Fruit fly (Drosophila melanogaster) whole organism, wandering third instar larva: Measurements from ENCODE around the gene CG45002.

Experiments used
- CrebA ChIP-seq: fragments of 200-800 bp; sonication (Bioruptor generic); optimal IDR thresholded peaks from 2 replicates; lab custom pipeline; 2016; ENCODE audit warnings: missing biosample characterization, mild to moderate bottlenecking, missing genetic modification characterization, borderline replicate concordance
- GATAd ChIP-seq: sonication (Bioruptor generic); optimal IDR thresholded peaks from 2 replicates; lab custom pipeline; 2016; ENCODE audit warnings: missing biosample characterization, missing genetic modification characterization
- Hnf4 ChIP-seq: fragments of 200-800 bp; sonication (Bioruptor generic); optimal IDR thresholded peaks from 2 replicates; lab custom pipeline; 2016; ENCODE audit warnings: missing biosample characterization, mild to moderate bottlenecking, missing genetic modification characterization
- Mio ChIP-seq: sonication (Bioruptor generic); optimal IDR thresholded peaks from 2 replicates; lab custom pipeline; 2016; ENCODE audit warnings: missing biosample characterization, missing genetic modification characterization
- N ChIP-seq: fragments of >200 bp; optimal IDR thresholded peaks from 2 replicates; lab custom pipeline; 2018; ENCODE audit warnings: missing biosample characterization, missing external identifiers, missing genetic modification characterization
- Sp1 ChIP-seq: fragments of 200-800 bp; sonication (Bioruptor generic); optimal IDR thresholded peaks from 3 replicates; lab custom pipeline; 2019; ENCODE audit warnings: missing biosample characterization, mild to moderate bottlenecking, missing genetic modification characterization, moderate library complexity
- brk ChIP-seq: fragments of 200-800 bp; sonication (Bioruptor generic); optimal IDR thresholded peaks from 2 replicates; lab custom pipeline; 2016; ENCODE audit warnings: missing biosample characterization, mild to moderate bottlenecking, missing genetic modification characterization
- dmrt93B ChIP-seq: fragments of 200-800 bp; sonication (Bioruptor generic); optimal IDR thresholded peaks from 2 replicates; lab custom pipeline; 2018; ENCODE audit warnings: missing biosample characterization, mild to moderate bottlenecking, missing genetic modification characterization
- dsf ChIP-seq: sonication (Bioruptor generic); optimal IDR thresholded peaks from 2 replicates; lab custom pipeline; 2016; ENCODE audit warnings: missing biosample characterization, missing genetic modification characterization, borderline replicate concordance
- foxo ChIP-seq, 2 experiments: fragments of 200-800 bp; sonication (Bioruptor generic); optimal IDR thresholded peaks; 2 replicates in 1 of 2; 3 replicates in 1 of 2; lab custom pipeline; 2016 to 2017; ENCODE audit warnings: missing biosample characterization in 2 of 2, missing genetic modification characterization in 2 of 2
- lola ChIP-seq: fragments of >200 bp; optimal IDR thresholded peaks from 2 replicates; lab custom pipeline; 2017; ENCODE audit warnings: missing biosample characterization, missing genetic modification characterization
- rgr ChIP-seq: fragments of 200-800 bp; sonication (Bioruptor generic); optimal IDR thresholded peaks from 3 replicates; lab custom pipeline; 2016; ENCODE audit warnings: missing biosample characterization, mild to moderate bottlenecking, missing genetic modification characterization
- sage ChIP-seq: fragments of 200-800 bp; sonication (Bioruptor generic); optimal IDR thresholded peaks from 2 replicates; lab custom pipeline; 2016; ENCODE audit warnings: missing biosample characterization, mild to moderate bottlenecking, missing genetic modification characterization
- tai ChIP-seq: sonication (Bioruptor generic); optimal IDR thresholded peaks from 2 replicates; lab custom pipeline; 2016; ENCODE audit warnings: missing biosample characterization, missing genetic modification characterization
- usp ChIP-seq: fragments of >200 bp; optimal IDR thresholded peaks from 2 replicates; lab custom pipeline; 2017; ENCODE audit warnings: missing biosample characterization, missing genetic modification characterization

CG45002 gene

DNA sequence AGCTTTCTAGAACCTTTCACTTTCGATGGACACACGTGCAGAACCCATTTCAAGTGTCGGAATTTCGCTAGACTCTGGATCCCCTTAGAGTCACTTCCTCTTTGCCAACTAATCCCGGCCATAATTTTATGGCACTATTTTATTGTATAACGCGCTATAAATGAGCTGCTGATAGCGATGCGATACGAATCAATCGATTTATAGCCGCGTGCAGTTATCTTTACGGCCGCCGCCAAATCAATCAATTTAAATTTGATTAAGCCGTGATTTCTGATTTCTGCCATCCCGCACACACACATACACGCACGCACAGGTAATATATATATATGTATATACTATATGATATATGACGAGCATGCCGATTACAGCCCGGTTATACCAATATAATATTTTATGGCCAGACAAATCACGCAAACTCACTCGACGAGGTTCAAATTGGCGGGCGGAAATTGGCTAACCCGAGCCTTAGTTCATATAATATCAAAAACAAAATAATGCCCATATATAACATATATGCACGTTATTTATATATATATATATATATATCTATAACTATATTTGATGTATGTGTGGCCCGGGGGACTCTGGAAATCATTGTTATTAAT is 145.7 kb downstream of the CG45002 start:
- no peak for TF ChIP-seq Mio (GFP tag; lab: Kevin White, UChicago)
- TF ChIP-seq N (GFP tag; lab: Kevin White, UChicago): no peak
- TF ChIP-seq brk (GFP tag; lab: Kevin White, UChicago): no peak
- no peak for TF ChIP-seq Sp1 (GFP tag; lab: Kevin White, UChicago)
- no peak for TF ChIP-seq sage (GFP tag; lab: Kevin White, UChicago)
- TF ChIP-seq usp (GFP tag; lab: Kevin White, UChicago): no peak
- no peak for TF ChIP-seq GATAd (GFP tag; lab: Kevin White, UChicago)
- no peak for TF ChIP-seq CrebA (GFP tag; lab: Kevin White, UChicago)
- no peak for TF ChIP-seq tai (GFP tag; lab: Kevin White, UChicago)
- TF ChIP-seq dsf (GFP tag; lab: Kevin White, UChicago): no peak
- TF ChIP-seq rgr: no peak
- no peak for TF ChIP-seq dmrt93B (GFP tag; lab: Kevin White, UChicago)
- no peak for TF ChIP-seq foxo (GFP tag; optimal IDR thresholded peaks at IDR 0.05; lab: Kevin White, UChicago)
- no peak for TF ChIP-seq lola
- no peak for TF ChIP-seq Hnf4 (GFP tag; lab: Kevin White, UChicago)
